Worm (Caenorhabditis elegans): Measurements from ENCODE around the gene pitr-5.

pitr-5 gene

DNA sequence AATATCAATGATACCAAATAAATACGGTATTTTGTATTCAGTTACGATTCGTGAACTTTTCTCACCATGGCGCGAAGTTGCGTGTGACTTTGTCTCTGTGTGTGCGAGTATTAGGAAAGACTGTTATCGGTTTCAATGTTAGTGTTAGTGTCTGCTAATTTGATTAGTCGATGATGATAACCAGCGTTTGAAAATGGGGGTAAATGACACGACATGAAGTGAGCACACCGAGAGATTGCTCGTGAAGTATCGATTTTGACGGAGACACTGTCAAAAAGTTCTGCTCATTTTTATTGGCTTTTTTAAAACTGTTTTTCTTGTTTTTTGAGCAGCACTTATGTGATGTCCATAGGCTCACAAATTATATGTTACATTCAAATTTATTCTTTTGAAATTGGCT, 13.8 kb downstream of the pitr-5 start:
- TF ChIP-seq ceh-24 (tag; optimal IDR thresholded peaks at IDR 0.05) (no peak), ama-1 (optimal IDR thresholded peaks at IDR 0.05) (peak; percentile 40), hlh-15 (tag; optimal IDR thresholded peaks at IDR 0.05) (no peak)

DNA sequence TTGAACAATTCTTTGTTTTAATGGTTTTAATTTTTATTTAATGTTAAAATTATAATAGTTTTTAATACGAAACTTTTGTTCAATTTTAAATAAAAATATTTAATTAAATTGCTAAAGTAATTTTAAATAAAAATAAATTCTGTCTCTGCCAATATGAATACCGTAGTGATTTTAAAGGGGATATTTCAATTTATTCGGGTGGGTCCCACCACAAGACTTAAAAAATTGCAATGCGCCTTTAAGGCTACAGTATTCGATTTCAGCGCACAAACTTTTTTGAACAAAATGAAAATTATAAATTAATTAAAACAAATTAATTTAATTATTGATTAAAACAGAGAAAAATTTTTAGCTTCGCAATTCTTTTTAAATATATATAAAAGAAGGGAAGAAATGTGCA, 14.4 kb downstream of the pitr-5 start:
- TF ChIP-seq pha-4 (tag; optimal IDR thresholded peaks at IDR 0.05) (no peak), pha-2 (tag; optimal IDR thresholded peaks at IDR 0.05) (no peak), pat-9 (tag; optimal IDR thresholded peaks at IDR 0.05) (no peak), pqm-1 (tag; optimal IDR thresholded peaks at IDR 0.05) (no peak), K09A11.1 (tag; optimal IDR thresholded peaks at IDR 0.05; ENCODE audit: insufficient read depth) (no peak), pros-1 (tag; optimal IDR thresholded peaks at IDR 0.05) (no peak), che-1 (tag; optimal IDR thresholded peaks at IDR 0.05) (no peak), K02D7.2 (tag; optimal IDR thresholded peaks at IDR 0.05) (no peak), ceh-45 (GFP tag; IDR thresholded peaks at IDR 0.05) (no peak), ceh-14 (tag; optimal IDR thresholded peaks at IDR 0.05) (no peak), pax-1 (tag; optimal IDR thresholded peaks at IDR 0.05) (no peak), mec-3 (tag; optimal IDR thresholded peaks at IDR 0.05; ENCODE audit: borderline replicate concordance) (no peak), tbx-7 (tag; optimal IDR thresholded peaks at IDR 0.05) (no peak)

ce11 chrV:7199932-7200331, 15.3 kb downstream of the pitr-5 start, which contains the start of gene F09G2.1:
F09G2.1 (plus strand) TSS chrV:7200232.
- TF ChIP-seq Y22D7AL.16 (tag; optimal IDR thresholded peaks at IDR 0.05): no peak
- no peak for TF ChIP-seq mec-3 (tag; optimal IDR thresholded peaks at IDR 0.05; ENCODE audit: borderline replicate concordance)
- no peak for TF ChIP-seq K02D7.2 (tag; optimal IDR thresholded peaks at IDR 0.05)

ce11 chrV:7201353-7201752, 16.7 kb downstream of the pitr-5 start:
- TF ChIP-seq syd-9 (tag; optimal IDR thresholded peaks at IDR 0.05): no peak
- TF ChIP-seq pat-9 (tag; optimal IDR thresholded peaks at IDR 0.05): no peak
- TF ChIP-seq ama-1 (optimal IDR thresholded peaks at IDR 0.05): no peak
- TF ChIP-seq ceh-18 (tag; optimal IDR thresholded peaks at IDR 0.05): no peak
- TF ChIP-seq C38D4.7 (GFP tag; optimal IDR thresholded peaks at IDR 0.05): no peak
- TF ChIP-seq ceh-2 (tag; optimal IDR thresholded peaks at IDR 0.05): no peak
- TF ChIP-seq sox-4 (tag; optimal IDR thresholded peaks at IDR 0.05): no peak
- TF ChIP-seq unc-3 (GFP tag; conservative IDR thresholded peaks at IDR 0.05): no peak
- no peak for TF ChIP-seq unc-3 (tag; optimal IDR thresholded peaks at IDR 0.05)
- TF ChIP-seq pha-4 (tag; optimal IDR thresholded peaks at IDR 0.05): no peak
- TF ChIP-seq F13H6.1 (tag; optimal IDR thresholded peaks at IDR 0.05): no peak
- no peak for TF ChIP-seq nhr-11 (tag; optimal IDR thresholded peaks at IDR 0.05)
- TF ChIP-seq dmd-4 (tag; optimal IDR thresholded peaks at IDR 0.05; ENCODE audit: borderline replicate concordance): no peak
- TF ChIP-seq pqm-1 (tag; optimal IDR thresholded peaks at IDR 0.05): no peak
- TF ChIP-seq ahr-1 (tag; optimal IDR thresholded peaks at IDR 0.05): no peak
- TF ChIP-seq Y22D7AL.16 (tag; optimal IDR thresholded peaks at IDR 0.05): no peak
- TF ChIP-seq ceh-9 (tag; optimal IDR thresholded peaks at IDR 0.05): no peak
- no peak for TF ChIP-seq hlh-15 (tag; optimal IDR thresholded peaks at IDR 0.05)
- no peak for TF ChIP-seq unc-86 (tag; optimal IDR thresholded peaks at IDR 0.05)

DNA sequence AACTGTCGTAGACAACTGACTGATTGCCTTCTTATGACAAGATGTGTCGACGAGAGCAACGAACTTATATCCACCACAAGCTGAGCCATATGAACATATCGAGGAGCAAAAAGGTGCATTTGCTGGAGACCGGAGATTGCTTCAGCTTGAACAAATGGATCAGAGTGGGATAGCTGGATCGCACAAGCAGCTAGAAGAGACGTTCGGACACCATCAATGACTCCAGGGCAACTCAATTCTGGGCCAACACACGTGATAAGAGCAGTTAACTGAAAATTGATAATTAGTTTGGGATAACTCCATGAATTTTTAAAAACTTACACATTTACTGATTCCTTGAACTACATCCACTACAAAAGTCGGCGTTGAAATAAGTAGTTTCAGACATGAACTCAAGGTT, 24.4 kb downstream of the pitr-5 start:
- no peak for TF ChIP-seq ceh-45 (GFP tag; IDR thresholded peaks at IDR 0.05)
- no peak for TF ChIP-seq lim-6 (tag; optimal IDR thresholded peaks at IDR 0.05)
- no peak for TF ChIP-seq zip-5 (tag; optimal IDR thresholded peaks at IDR 0.05)
- no peak for TF ChIP-seq ceh-9 (tag; optimal IDR thresholded peaks at IDR 0.05)
- no peak for TF ChIP-seq ceh-2 (tag; optimal IDR thresholded peaks at IDR 0.05)
- no peak for TF ChIP-seq ahr-1 (tag; optimal IDR thresholded peaks at IDR 0.05)
- TF ChIP-seq npax-4 (tag; optimal IDR thresholded peaks at IDR 0.05): no peak
- no peak for TF ChIP-seq C38D4.7 (GFP tag; optimal IDR thresholded peaks at IDR 0.05)
- no peak for TF ChIP-seq nfya-1 (tag; optimal IDR thresholded peaks at IDR 0.05)
- no peak for TF ChIP-seq pag-3 (tag; optimal IDR thresholded peaks at IDR 0.05; ENCODE audit: borderline replicate concordance)
- no peak for TF ChIP-seq madf-2 (tag; optimal IDR thresholded peaks at IDR 0.05)
- TF ChIP-seq F13H6.1 (tag; optimal IDR thresholded peaks at IDR 0.05): no peak
- TF ChIP-seq ceh-30 (tag; optimal IDR thresholded peaks at IDR 0.05): no peak
- no peak for TF ChIP-seq hlh-6 (tag; optimal IDR thresholded peaks at IDR 0.05)
- no peak for TF ChIP-seq odd-2 (tag; optimal IDR thresholded peaks at IDR 0.05)
- no peak for TF ChIP-seq tbx-2 (tag; optimal IDR thresholded peaks at IDR 0.05)
- TF ChIP-seq tbx-7 (tag; optimal IDR thresholded peaks at IDR 0.05): no peak
